Worm (Caenorhabditis elegans): ENCODE results near the gene smf-1.

DNA sequence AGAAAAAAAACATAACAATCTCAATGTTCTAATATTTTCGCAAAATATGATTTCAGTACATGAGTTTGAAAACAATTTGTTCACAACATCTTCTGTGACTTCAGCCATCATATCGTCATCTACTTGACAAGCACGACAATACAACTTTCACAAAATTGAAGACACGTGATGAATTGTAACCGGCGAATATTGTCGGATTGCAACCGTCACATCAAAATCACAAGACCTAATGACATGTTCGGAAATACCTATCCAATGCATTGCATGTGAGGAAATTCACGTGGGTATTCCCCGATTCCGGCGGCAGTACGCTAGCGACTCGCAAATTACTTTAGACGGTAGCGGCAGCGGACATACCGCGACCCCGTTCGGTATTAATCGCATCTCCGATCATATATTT lies 18.7 kb upstream of the smf-1 start:
- TF ChIP-seq mes-4 (tag; optimal IDR thresholded peaks at IDR 0.05) (no peak), sptf-2 (GFP tag; optimal IDR thresholded peaks at IDR 0.05) (no peak), ceh-91 (GFP tag; IDR thresholded peaks at IDR 0.05) (no peak), ets-4 (GFP tag; optimal IDR thresholded peaks at IDR 0.05) (no peak), F33H1.4 (GFP tag; IDR thresholded peaks at IDR 0.05) (no peak), lsl-1 (GFP tag; optimal IDR thresholded peaks at IDR 0.05) (no peak), lsy-27 (tag; optimal IDR thresholded peaks at IDR 0.05; ENCODE audit: borderline replicate concordance, insufficient read depth) (no peak), nfya-1 (tag; optimal IDR thresholded peaks at IDR 0.05; ENCODE audit: borderline replicate concordance, insufficient read depth) (no peak), cebp-1 (GFP tag; IDR thresholded peaks at IDR 0.05) (no peak), cebp-1 (tag; optimal IDR thresholded peaks at IDR 0.05) (no peak), sea-2 (GFP tag; IDR thresholded peaks at IDR 0.05) (no peak), C17E4.6 (GFP tag; IDR thresholded peaks at IDR 0.05) (no peak), attf-6 (GFP tag; IDR thresholded peaks at IDR 0.05) (no peak), attf-3 (GFP tag; conservative IDR thresholded peaks at IDR 0.05) (no peak), akir-1 (GFP tag; optimal IDR thresholded peaks at IDR 0.05) (no peak)
